Worm (Caenorhabditis elegans): Measurements from ENCODE around the gene H20J04.6.

ce11 chrII:4337731-4338130 lies 14.7 kb downstream of the H20J04.6 start:
- TF ChIP-seq elt-3 (tag; optimal IDR thresholded peaks at IDR 0.05) = no peak
- no peak for TF ChIP-seq ztf-11 (tag; optimal IDR thresholded peaks at IDR 0.05)
- no peak for TF ChIP-seq nhr-28 (tag; optimal IDR thresholded peaks at IDR 0.05)
- no peak for TF ChIP-seq lin-32 (GFP tag; optimal IDR thresholded peaks at IDR 0.05)
- no peak for TF ChIP-seq mab-5 (tag; optimal IDR thresholded peaks at IDR 0.05)
- no peak for TF ChIP-seq snpc-4 (tag; optimal IDR thresholded peaks at IDR 0.05)
- no peak for TF ChIP-seq mep-1 (tag; optimal IDR thresholded peaks at IDR 0.05)

Measured in whole organism, mixed stage, embryonic.